Worm (Caenorhabditis elegans): ENCODE data around the gene srg-32.

The srg-32 gene

ce11 chrV:10560621-10561020 lies 28.0 kb downstream of the srg-32 start, which contains the start of gene col-152:
TSS of gene col-152 (plus strand) at chrV:10560921.
- no peak for TF ChIP-seq ces-1 (GFP tag; optimal IDR thresholded peaks at IDR 0.05)
- TF ChIP-seq nhr-12 (tag; optimal IDR thresholded peaks at IDR 0.05): no peak
- no peak for TF ChIP-seq nhr-76 (tag; optimal IDR thresholded peaks at IDR 0.05)
- no peak for TF ChIP-seq snpc-4 (tag; optimal IDR thresholded peaks at IDR 0.05)
- no peak for TF ChIP-seq nhr-237 (tag; optimal IDR thresholded peaks at IDR 0.05)

ce11 chrV:10557676-10558075 lies 30.9 kb downstream of the srg-32 start, which contains the start of gene best-14:
TSS of gene best-14 (plus strand) at chrV:10557976.
- no peak for TF ChIP-seq cnd-1 (tag; optimal IDR thresholded peaks at IDR 0.05)
- no peak for TF ChIP-seq sptf-1 (tag; optimal IDR thresholded peaks at IDR 0.05)
- no peak for TF ChIP-seq sem-2 (GFP tag; optimal IDR thresholded peaks at IDR 0.05)
- no peak for TF ChIP-seq ceh-83 (GFP tag; optimal IDR thresholded peaks at IDR 0.05)
- no peak for TF ChIP-seq elt-3 (tag; optimal IDR thresholded peaks at IDR 0.05)
- no peak for TF ChIP-seq mep-1 (tag; optimal IDR thresholded peaks at IDR 0.05)
- TF ChIP-seq snpc-4 (tag; optimal IDR thresholded peaks at IDR 0.05): no peak
- no peak for TF ChIP-seq lsy-2 (tag; optimal IDR thresholded peaks at IDR 0.05)

- no peak for TF ChIP-seq nhr-76 (tag; optimal IDR thresholded peaks at IDR 0.05)
- TF ChIP-seq unc-39 (tag; optimal IDR thresholded peaks at IDR 0.05): no peak
- no peak for TF ChIP-seq flh-1 (GFP tag; optimal IDR thresholded peaks at IDR 0.05)
- no peak for TF ChIP-seq lsy-2 (tag; optimal IDR thresholded peaks at IDR 0.05)
- TF ChIP-seq ham-2 (GFP tag; optimal IDR thresholded peaks at IDR 0.05): no peak
- no peak for TF ChIP-seq zip-8 (tag; optimal IDR thresholded peaks at IDR 0.05)
- no peak for TF ChIP-seq mls-2 (tag; optimal IDR thresholded peaks at IDR 0.05)
Observed at ce11 chrV:10557094-10557493, 31.5 kb downstream of the srg-32 start.

ce11 chrV:10556362-10556761 lies 32.2 kb downstream of the srg-32 start:
- TF ChIP-seq nhr-12 (tag; optimal IDR thresholded peaks at IDR 0.05) (no peak), mep-1 (tag; optimal IDR thresholded peaks at IDR 0.05) (no peak), lsy-2 (tag; optimal IDR thresholded peaks at IDR 0.05) (no peak), elt-3 (tag; optimal IDR thresholded peaks at IDR 0.05) (no peak), flh-1 (GFP tag; optimal IDR thresholded peaks at IDR 0.05) (no peak), M03D4.4 (tag; optimal IDR thresholded peaks at IDR 0.05) (no peak), ces-1 (GFP tag; optimal IDR thresholded peaks at IDR 0.05) (no peak), nhr-2 (tag; optimal IDR thresholded peaks at IDR 0.05) (no peak)

- TF ChIP-seq unc-39 (tag; optimal IDR thresholded peaks at IDR 0.05) (no peak), tbx-8 (GFP tag; optimal IDR thresholded peaks at IDR 0.05) (no peak), bed-3 (GFP tag; optimal IDR thresholded peaks at IDR 0.05) (no peak)
Observed at ce11 chrV:10555239-10555638, 33.4 kb downstream of the srg-32 start, which contains the start of gene F32G8.3. TSS of gene F32G8.3 (minus strand) at chrV:10555339.

ce11 chrV:10549717-10550116 lies 38.9 kb downstream of the srg-32 start, which contains the start of gene F32G8.2:
TSS of gene F32G8.2 (plus strand) at chrV:10550017.
- TF ChIP-seq blmp-1 (tag; optimal IDR thresholded peaks at IDR 0.05) (no peak), ztf-11 (tag; optimal IDR thresholded peaks at IDR 0.05) (no peak), unc-39 (tag; optimal IDR thresholded peaks at IDR 0.05) (no peak), nhr-28 (tag; optimal IDR thresholded peaks at IDR 0.05) (no peak), nhr-237 (tag; optimal IDR thresholded peaks at IDR 0.05) (no peak), tbx-8 (GFP tag; optimal IDR thresholded peaks at IDR 0.05) (no peak), mep-1 (tag; optimal IDR thresholded peaks at IDR 0.05) (no peak), ham-2 (GFP tag; optimal IDR thresholded peaks at IDR 0.05) (no peak), mls-2 (tag; optimal IDR thresholded peaks at IDR 0.05) (no peak), lin-13 (tag; optimal IDR thresholded peaks at IDR 0.05) (no peak), snpc-4 (tag; optimal IDR thresholded peaks at IDR 0.05) (no peak), mab-5 (tag; optimal IDR thresholded peaks at IDR 0.05) (no peak), lsy-2 (tag; optimal IDR thresholded peaks at IDR 0.05) (no peak), ceh-43 (GFP tag; optimal IDR thresholded peaks at IDR 0.05) (no peak), pha-4 (tag; optimal IDR thresholded peaks at IDR 0.05) (no peak), bed-3 (GFP tag; optimal IDR thresholded peaks at IDR 0.05) (no peak), cnd-1 (tag; optimal IDR thresholded peaks at IDR 0.05) (no peak), zip-8 (tag; optimal IDR thresholded peaks at IDR 0.05) (no peak), nhr-76 (tag; optimal IDR thresholded peaks at IDR 0.05) (no peak)

ce11 chrV:10548981-10549380 lies 39.6 kb downstream of the srg-32 start, which contains the start of gene srd-34:
TSS of gene srd-34 (minus strand) at chrV:10549081.
- TF ChIP-seq snpc-4 (tag; optimal IDR thresholded peaks at IDR 0.05): no peak
